Fruit fly (Drosophila melanogaster) whole organism, embryonic: ENCODE results near the gene CG5902.

Experiments
- Atf-2 ChIP-seq: fragments of 200-800 bp; sonication (Bioruptor generic); optimal IDR thresholded peaks from 2 replicates; lab custom pipeline; 2016; ENCODE audit warnings: missing biosample characterization, missing genetic modification characterization
- Awh ChIP-seq: fragments of 200-800 bp; sonication (Bioruptor generic); IDR thresholded peaks from 2 replicates; pipeline ENCODE4, ENCODE4 v1.3.6; 2022; ENCODE audit warnings: missing biosample characterization, missing genetic modification characterization
- Blimp-1 ChIP-seq: fragments of 200-800 bp; sonication (Bioruptor generic); optimal IDR thresholded peaks from 3 replicates; lab custom pipeline; 2018; ENCODE audit warnings: missing biosample characterization, missing genetic modification characterization, mild to moderate bottlenecking, moderate library complexity, missing genetic modification reagents
- CG11695 ChIP-seq: fragments of 200-800 bp; sonication (Bioruptor generic); IDR thresholded peaks from 3 replicates; pipeline ENCODE4 v1.3.6; 2022; ENCODE audit warnings: missing biosample characterization, missing genetic modification characterization
- CG1233 ChIP-seq: fragments of 200-800 bp; sonication (Bioruptor generic); optimal IDR thresholded peaks from 4 replicates; lab custom pipeline; 2018; ENCODE audit warnings: missing biosample characterization, mild to moderate bottlenecking, missing genetic modification characterization
- CG13894 ChIP-seq: fragments of 200-800 bp; sonication (Bioruptor generic); optimal IDR thresholded peaks from 3 replicates; lab custom pipeline; 2018; ENCODE audit warnings: missing biosample characterization, mild to moderate bottlenecking, missing genetic modification characterization, moderate library complexity
- CG17829 ChIP-seq: fragments of 200-800 bp; optimal IDR thresholded peaks from 2 replicates; lab custom pipeline; 2019; ENCODE audit warnings: missing biosample characterization, mild to moderate bottlenecking, missing genetic modification characterization, moderate library complexity
- CG18619 ChIP-seq: fragments of 200-800 bp; sonication (Bioruptor generic); optimal IDR thresholded peaks from 3 replicates; lab custom pipeline; 2017; ENCODE audit warnings: missing biosample characterization, mild to moderate bottlenecking, missing genetic modification characterization
- CG3407 ChIP-seq: fragments of 200-800 bp; sonication (Bioruptor generic); optimal IDR thresholded peaks from 2 replicates; lab custom pipeline; 2018; ENCODE audit warnings: missing biosample characterization, mild to moderate bottlenecking, missing genetic modification characterization
- CG34224 ChIP-seq: fragments of 200-800 bp; sonication (Bioruptor generic); IDR thresholded peaks from 3 replicates; pipeline ENCODE4 v1.3.6; 2022; ENCODE audit warnings: missing biosample characterization, missing genetic modification characterization; ENCODE audit not compliant: partially characterized antibody
- CG3995 ChIP-seq: fragments of 200-800 bp; sonication (Bioruptor generic); optimal IDR thresholded peaks from 3 replicates; lab custom pipeline; 2016; ENCODE audit warnings: missing biosample characterization, missing genetic modification characterization
- CG4707 ChIP-seq: fragments of 200-800 bp; sonication (Bioruptor generic); optimal IDR thresholded peaks from 2 replicates; lab custom pipeline; 2018; ENCODE audit warnings: missing biosample characterization, mild to moderate bottlenecking, missing genetic modification characterization, moderate library complexity
- CG6254 ChIP-seq: fragments of 200-800 bp; sonication (Bioruptor generic); optimal IDR thresholded peaks from 3 replicates; lab custom pipeline; 2017; ENCODE audit warnings: mild to moderate bottlenecking, missing biosample characterization, missing genetic modification reagents, missing genetic modification characterization
- CG7556 ChIP-seq: fragments of 200-800 bp; sonication (Bioruptor generic); optimal IDR thresholded peaks from 2 replicates; lab custom pipeline; 2017; ENCODE audit warnings: missing biosample characterization, mild to moderate bottlenecking, missing genetic modification characterization
- Camta ChIP-seq: fragments of 200-800 bp; sonication (Bioruptor generic); optimal IDR thresholded peaks from 2 replicates; lab custom pipeline; 2016; ENCODE audit warnings: missing biosample characterization, missing genetic modification characterization
- Dbx ChIP-seq: fragments of 200-800 bp; sonication (Bioruptor generic); IDR thresholded peaks from 3 replicates; pipeline ENCODE4 v1.3.6; 2022; ENCODE audit warnings: missing biosample characterization, missing genetic modification characterization
- Dek ChIP-seq: fragments of 200-800 bp; sonication (Bioruptor generic); optimal IDR thresholded peaks from 3 replicates; lab custom pipeline; 2019; ENCODE audit warnings: missing biosample characterization, mild to moderate bottlenecking, missing genetic modification characterization, moderate library complexity
- Dip3 ChIP-seq: fragments of 200-800 bp; sonication (Bioruptor generic); optimal IDR thresholded peaks from 3 replicates; lab custom pipeline; 2016; ENCODE audit warnings: missing biosample characterization, missing genetic modification characterization
- Elba2 ChIP-seq: fragments of 200-800 bp; sonication (Bioruptor generic); optimal IDR thresholded peaks from 3 replicates; lab custom pipeline; 2016; ENCODE audit warnings: missing biosample characterization, missing genetic modification characterization
- HLH54F ChIP-seq: fragments of 200-800 bp; sonication (Bioruptor generic); optimal IDR thresholded peaks from 3 replicates; lab custom pipeline; 2016; ENCODE audit warnings: missing biosample characterization, missing genetic modification characterization
- Hand ChIP-seq: fragments of 200-800 bp; sonication (Bioruptor generic); optimal IDR thresholded peaks from 2 replicates; lab custom pipeline; 2017; ENCODE audit warnings: mild to moderate bottlenecking, missing biosample characterization, missing genetic modification reagents, missing genetic modification characterization
- Hr3 ChIP-seq: fragments of 200-800 bp; sonication (Bioruptor generic); optimal IDR thresholded peaks from 3 replicates; lab custom pipeline; 2016; ENCODE audit warnings: missing biosample characterization, missing genetic modification characterization
- Lpt ChIP-seq: fragments of >200 bp; optimal IDR thresholded peaks from 2 replicates; lab custom pipeline; 2018; ENCODE audit warnings: missing biosample characterization, missing genetic modification characterization
- Mrtf ChIP-seq: fragments of 200-800 bp; sonication (Bioruptor generic); IDR thresholded peaks from 3 replicates; pipeline ENCODE4 v1.3.6; 2022; ENCODE audit warnings: missing biosample characterization, missing genetic modification characterization
- NFAT ChIP-seq: fragments of 200-800 bp; sonication (Bioruptor generic); IDR thresholded peaks from 2 replicates; pipeline ENCODE4 v1.3.6; 2022; ENCODE audit warnings: missing biosample characterization, missing genetic modification characterization
- Nf-YC ChIP-seq: fragments of 200-800 bp; optimal IDR thresholded peaks from 3 replicates; lab custom pipeline; 2019; ENCODE audit warnings: missing biosample characterization, mild to moderate bottlenecking, missing genetic modification characterization, moderate library complexity
- Rx ChIP-seq: fragments of 200-800 bp; sonication (Bioruptor generic); IDR thresholded peaks from 2 replicates; pipeline ENCODE4 v1.3.6; 2022; ENCODE audit warnings: missing biosample characterization, missing genetic modification characterization
- Side ChIP-seq: fragments of 200-800 bp; sonication (Bioruptor generic); optimal IDR thresholded peaks from 2 replicates; lab custom pipeline; 2016; ENCODE audit warnings: missing biosample characterization, missing genetic modification characterization
- Stat92E ChIP-seq, 3 experiments: fragments of >200 bp in 2 of 3; fragments of 200-800 bp in 1 of 3; sonication (Bioruptor generic) in 1 of 3; optimal IDR thresholded peaks; 2 replicates each; lab custom pipeline; 2017 to 2019; ENCODE audit warnings: missing biosample characterization in 3 of 3, missing genetic modification characterization in 3 of 3, mild to moderate bottlenecking in 1 of 3, moderate library complexity in 1 of 3
- Tbp ChIP-seq: fragments of >200 bp; optimal IDR thresholded peaks from 2 replicates; lab custom pipeline; 2018; ENCODE audit warnings: missing biosample characterization, missing genetic modification characterization
- Trl ChIP-seq, 3 experiments: fragments of >200 bp in 2 of 3; fragments of 200-800 bp in 1 of 3; sonication (Bioruptor generic) in 1 of 3; optimal IDR thresholded peaks; 2 replicates in 1 of 3; 3 replicates in 2 of 3; lab custom pipeline; 2016 to 2017; ENCODE audit warnings: missing biosample characterization in 1 of 3, missing genetic modification characterization in 1 of 3
- ato ChIP-seq: fragments of 200-800 bp; sonication (Bioruptor generic); IDR thresholded peaks from 2 replicates; pipeline ENCODE4 v1.3.6; 2022; ENCODE audit warnings: missing biosample characterization, missing genetic modification characterization; ENCODE audit not compliant: partially characterized antibody
- btn ChIP-seq: fragments of 200-800 bp; sonication (Bioruptor generic); optimal IDR thresholded peaks from 2 replicates; lab custom pipeline; 2016; ENCODE audit warnings: missing biosample characterization, missing genetic modification characterization
- caup ChIP-seq: fragments of 200-800 bp; sonication (Bioruptor generic); optimal IDR thresholded peaks from 3 replicates; lab custom pipeline; 2017; ENCODE audit warnings: missing biosample characterization, mild to moderate bottlenecking, missing genetic modification characterization, moderate library complexity; ENCODE audit not compliant: severe bottlenecking
- crp ChIP-seq, 2 experiments: fragments of 200-800 bp; sonication (Bioruptor generic); optimal IDR thresholded peaks; 2 replicates in 1 of 2; 3 replicates in 1 of 2; lab custom pipeline; 2017; ENCODE audit warnings: missing biosample characterization in 2 of 2, missing genetic modification characterization in 2 of 2, mild to moderate bottlenecking in 1 of 2, moderate library complexity in 1 of 2
- da ChIP-seq: fragments of 200-800 bp; sonication (Bioruptor generic); optimal IDR thresholded peaks from 2 replicates; lab custom pipeline; 2016; ENCODE audit warnings: missing biosample characterization, missing genetic modification characterization
- dimm ChIP-seq: fragments of 200-800 bp; sonication (Bioruptor generic); IDR thresholded peaks from 2 replicates; pipeline ENCODE4 v1.3.6; 2022; ENCODE audit warnings: missing biosample characterization, missing genetic modification characterization
- dm ChIP-seq: fragments of 200-800 bp; sonication (Bioruptor generic); optimal IDR thresholded peaks from 3 replicates; lab custom pipeline; 2016; ENCODE audit warnings: missing biosample characterization, missing genetic modification characterization
- eyg ChIP-seq: fragments of 200-800 bp; sonication (Bioruptor generic); optimal IDR thresholded peaks from 3 replicates; lab custom pipeline; 2016; ENCODE audit warnings: missing biosample characterization, missing genetic modification characterization
- gt ChIP-seq: fragments of 200-800 bp; sonication (Bioruptor generic); IDR thresholded peaks from 2 replicates; pipeline ENCODE4 v1.3.6; 2022; ENCODE audit warnings: missing biosample characterization, missing genetic modification characterization
- hth ChIP-seq: fragments of >200 bp; optimal IDR thresholded peaks from 2 replicates; lab custom pipeline; 2017; ENCODE audit warnings: inconsistent platforms
- ind ChIP-seq: fragments of 200-800 bp; sonication (Bioruptor generic); optimal IDR thresholded peaks from 3 replicates; lab custom pipeline; 2016; ENCODE audit warnings: missing biosample characterization, missing genetic modification characterization
- lbe ChIP-seq: fragments of 200-800 bp; sonication (Bioruptor generic); optimal IDR thresholded peaks from 2 replicates; lab custom pipeline; 2016; ENCODE audit warnings: missing biosample characterization, mild to moderate bottlenecking, missing genetic modification characterization
- lola ChIP-seq, 3 experiments: fragments of >200 bp in 2 of 3; fragments of 200-800 bp in 1 of 3; sonication (Bioruptor generic) in 1 of 3; optimal IDR thresholded peaks; 2 replicates each; lab custom pipeline; 2017 to 2019; ENCODE audit warnings: missing biosample characterization in 3 of 3, missing genetic modification characterization in 3 of 3, mild to moderate bottlenecking in 1 of 3, moderate library complexity in 1 of 3
- nmo ChIP-seq: fragments of 200-800 bp; sonication (Bioruptor generic); optimal IDR thresholded peaks from 2 replicates; lab custom pipeline; 2018; ENCODE audit warnings: missing biosample characterization, mild to moderate bottlenecking, missing genetic modification characterization, moderate library complexity
- odd ChIP-seq: fragments of 200-800 bp; sonication (Bioruptor generic); optimal IDR thresholded peaks from 2 replicates; lab custom pipeline; 2017; ENCODE audit warnings: missing biosample characterization, mild to moderate bottlenecking, missing genetic modification characterization
- org-1 ChIP-seq: fragments of 200-800 bp; sonication (Bioruptor generic); optimal IDR thresholded peaks from 2 replicates; lab custom pipeline; 2017; ENCODE audit warnings: missing biosample characterization, missing genetic modification characterization
- run ChIP-seq: fragments of 200-800 bp; sonication (Bioruptor generic); optimal IDR thresholded peaks from 3 replicates; lab custom pipeline; 2018; ENCODE audit warnings: missing biosample characterization, mild to moderate bottlenecking, missing genetic modification characterization
- so ChIP-seq: fragments of 200-800 bp; sonication (Bioruptor generic); IDR thresholded peaks from 3 replicates; pipeline ENCODE4 v1.3.6; 2022; ENCODE audit warnings: missing biosample characterization, missing genetic modification characterization
- trh ChIP-seq: fragments of 200-800 bp; sonication (Bioruptor generic); optimal IDR thresholded peaks from 2 replicates; lab custom pipeline; 2016; ENCODE audit warnings: missing biosample characterization, missing genetic modification characterization

The CG5902 gene

dm6 chr3R:23986479-23986930 is at the start of gene CG5902, which contains the start of gene CG13603 (continued):
- TF ChIP-seq NFAT (GFP tag; lab: Robert Waterston, UW) (0 out of 2 replicates have a peak, but pooled peaks have one; percentile 54), Lpt (no peak), run (no peak), CG1233 (GFP tag; lab: Kevin White, UChicago) (no peak), Mrtf (GFP tag; lab: Robert Waterston, UW) (no peak), Atf-2 (no peak), CG4707 (GFP tag; lab: Kevin White, UChicago) (no peak), dimm (GFP tag; lab: Robert Waterston, UW) (no peak), gt (GFP tag; lab: Robert Waterston, UW) (no peak), crp (GFP tag; optimal IDR thresholded peaks at IDR 0.05; lab: Kevin White, UChicago) (peak in 1 of 2 experiments; percentile 8), Hand (GFP tag; lab: Kevin White, UChicago) (no peak), ind (peak; percentile 60), caup (GFP tag; lab: Kevin White, UChicago) (no peak), CG13894 (no peak), org-1 (no peak), Side (peak; percentile 73), HLH54F (GFP tag; lab: Kevin White, UChicago) (peak; percentile 63), Tbp (GFP tag; lab: Kevin White, UChicago) (no peak), so (GFP tag; lab: Robert Waterston, UW) (no peak), Awh (GFP tag; lab: Robert Waterston, UW) (no peak), hth (lab: Kevin White, UChicago) (no peak), da (GFP tag; lab: Kevin White, UChicago) (no peak), Dbx (GFP tag; lab: Robert Waterston, UW) (peak; percentile 77), Elba2 (GFP tag; lab: Kevin White, UChicago) (peak; percentile 53), Rx (GFP tag; lab: Robert Waterston, UW) (no peak), lola (GFP tag; optimal IDR thresholded peaks at IDR 0.05; lab: Kevin White, UChicago) (no peak), btn (no peak), CG3407 (no peak), Camta (peak; percentile 64), CG34224 (peak; percentile 71; the same call in 2 of the 3 replicates), ato (GFP tag; lab: Robert Waterston, UW) (0 out of 2 replicates have a peak, but pooled peaks have one; percentile 47), CG7556 (GFP tag; lab: Kevin White, UChicago) (no peak), Trl (optimal IDR thresholded peaks at IDR 0.05; lab: Kevin White, UChicago) (no peak), Trl (GFP tag; optimal IDR thresholded peaks at IDR 0.05; lab: Kevin White, UChicago) (peak; percentile 51), Stat92E (GFP tag; optimal IDR thresholded peaks at IDR 0.05; lab: Kevin White, UChicago) (peak in 1 of 3 experiments; percentile 47), nmo (GFP tag; lab: Kevin White, UChicago) (peak; percentile 82), Dip3 (peak; percentile 35), odd (GFP tag; lab: Kevin White, UChicago) (peak; percentile 25), CG3995 (GFP tag; lab: Kevin White, UChicago) (no peak), dm (GFP tag; lab: Kevin White, UChicago) (peak; percentile 66), CG18619 (no peak), CG11695 (no peak), CG17829 (tag; lab: Kevin White, UChicago) (peak; percentile 38), Blimp-1 (GFP tag; lab: Kevin White, UChicago) (no peak), lbe (no peak), Nf-YC (no peak), Dek (tag; lab: Kevin White, UChicago) (no peak), trh (GFP tag; lab: Kevin White, UChicago) (no peak), CG6254 (GFP tag; lab: Kevin White, UChicago) (peak; percentile 47), eyg (GFP tag; lab: Kevin White, UChicago) (no peak), Hr3 (GFP tag; lab: Kevin White, UChicago) (peak; percentile 4)
